Comparison of ENCODE assay signal across 4 worm cellular contexts in the genomic region with DNA sequence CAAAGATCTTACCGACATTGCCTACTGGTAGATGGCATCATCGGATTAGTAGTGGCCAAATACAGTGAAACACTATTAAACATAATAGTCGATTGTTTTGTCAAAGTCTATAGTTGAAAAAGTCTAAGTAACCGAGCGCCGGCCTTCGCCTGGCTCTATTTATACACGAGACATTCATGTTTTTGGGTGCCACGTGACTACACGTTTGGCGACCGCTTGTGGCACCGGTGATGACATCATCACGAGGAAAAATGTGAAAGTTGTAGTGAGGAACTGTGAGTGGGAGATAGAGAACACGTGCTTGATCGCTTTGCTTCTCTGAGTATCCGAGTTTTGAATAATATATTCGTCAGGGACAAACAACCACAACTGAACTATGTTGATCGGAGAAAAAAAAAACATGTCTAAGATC.
TF ChIP-seq lines count a peak whose summit lies in the region.

No protein-coding gene starts in this region.

TF ChIP-seq in whole organism, L1 larva, 84 proteins besides CTCF, POLR2A, EP300 and RAD21 (continued from another document and continues in another):
- TF ChIP-seq unc-62 (GFP tag; optimal IDR thresholded peaks at IDR 0.05; lab: Kevin White, UChicago) (no peak), unc-130 (tag; optimal IDR thresholded peaks at IDR 0.05; lab: Kevin White, UChicago) (peak; percentile 93), zip-4 (GFP tag; optimal IDR thresholded peaks at IDR 0.05; lab: Kevin White, UChicago) (peak; percentile 5), lin-39 (tag; optimal IDR thresholded peaks at IDR 0.05; lab: Kevin White, UChicago) (peak; percentile 13), efl-3 (GFP tag; optimal IDR thresholded peaks at IDR 0.05; lab: Kevin White, UChicago) (no peak), nhr-85 (tag; lab: Kevin White, UChicago) (peak; percentile 99), ceh-88 (GFP tag; IDR thresholded peaks at IDR 0.05; lab: Robert Waterston, UW) (no peak; the same call in 1 of the 2 replicates), irx-1 (tag; optimal IDR thresholded peaks at IDR 0.05; lab: Kevin White, UChicago) (peak; percentile 78), mef-2 (tag; optimal IDR thresholded peaks at IDR 0.05; lab: Kevin White, UChicago) (no peak), nhr-12 (tag; optimal IDR thresholded peaks at IDR 0.05; lab: Kevin White, UChicago) (no peak), C04F5.9 (tag; optimal IDR thresholded peaks at IDR 0.05; lab: Kevin White, UChicago) (peak; percentile 66), sup-37 (GFP tag; optimal IDR thresholded peaks at IDR 0.05; lab: Kevin White, UChicago) (no peak), mdl-1 (tag; optimal IDR thresholded peaks at IDR 0.05; lab: Kevin White, UChicago) (peak in 1 of 2 experiments; percentile 99), zag-1 (tag; optimal IDR thresholded peaks at IDR 0.05; lab: Kevin White, UChicago) (no peak), fkh-8 (tag; optimal IDR thresholded peaks at IDR 0.05; lab: Kevin White, UChicago) (no peak), aha-1 (tag; optimal IDR thresholded peaks at IDR 0.05; lab: Kevin White, UChicago) (no peak), hlh-4 (tag; optimal IDR thresholded peaks at IDR 0.05; lab: Kevin White, UChicago) (no peak), lin-14 (GFP tag; optimal IDR thresholded peaks at IDR 0.05; lab: Kevin White, UChicago) (peak; percentile 91), hlh-17 (GFP tag; optimal IDR thresholded peaks at IDR 0.05; lab: Kevin White, UChicago; ENCODE audit: borderline replicate concordance) (no peak), isw-1 (GFP tag; IDR thresholded peaks at IDR 0.05; lab: Robert Waterston, UW) (no peak), fkh-4 (tag; optimal IDR thresholded peaks at IDR 0.05; lab: Kevin White, UChicago; ENCODE audit: borderline replicate concordance) (no peak), F16B12.6 (tag; optimal IDR thresholded peaks at IDR 0.05; lab: Kevin White, UChicago) (no peak), ztf-11 (tag; optimal IDR thresholded peaks at IDR 0.05; lab: Kevin White, UChicago) (peak in 1 of 2 experiments; percentile 2), efl-1 (optimal IDR thresholded peaks at IDR 0.05; lab: Kevin White, UChicago) (peak; percentile 30 to 34), efl-1 (GFP tag; optimal IDR thresholded peaks at IDR 0.05 in 1 of 2; lab: Kevin White, UChicago) (peak; percentile 41 to 97), grh-1 (GFP tag; IDR thresholded peaks at IDR 0.05; lab: Robert Waterston, UW) (peak; percentile 79), nhr-76 (tag; optimal IDR thresholded peaks at IDR 0.05; lab: Kevin White, UChicago) (no peak), tlp-1 (tag; optimal IDR thresholded peaks at IDR 0.05; lab: Kevin White, UChicago) (no peak), alr-1 (tag; optimal IDR thresholded peaks at IDR 0.05; lab: Kevin White, UChicago; ENCODE audit: borderline replicate concordance) (no peak), nhr-20 (tag; optimal IDR thresholded peaks at IDR 0.05; lab: Kevin White, UChicago) (peak; percentile 98), xbp-1 (tag; optimal IDR thresholded peaks at IDR 0.05; lab: Kevin White, UChicago) (peak; percentile 78), hpl-2 (GFP tag; optimal IDR thresholded peaks at IDR 0.05; lab: Kevin White, UChicago) (peak; percentile 55)

TF ChIP-seq in whole organism, L2 larva, 48 proteins besides CTCF, POLR2A, EP300 and RAD21 (continued from another document):
- peak; percentile 89 for TF ChIP-seq F13H6.1 (tag; optimal IDR thresholded peaks at IDR 0.05; lab: Kevin White, UChicago)
- TF ChIP-seq blmp-1 (tag; optimal IDR thresholded peaks at IDR 0.05; lab: Kevin White, UChicago; ENCODE audit: insufficient read depth), result peak; percentile 95
- no peak for TF ChIP-seq mbf-1 (tag; optimal IDR thresholded peaks at IDR 0.05; lab: Kevin White, UChicago)
- TF ChIP-seq ZK546.5 (tag; optimal IDR thresholded peaks at IDR 0.05; lab: Kevin White, UChicago), result no peak
- peak; percentile 61 to 68 for TF ChIP-seq mdl-1 (tag; optimal IDR thresholded peaks at IDR 0.05; lab: Kevin White, UChicago)
- no peak for TF ChIP-seq lin-39 (tag; optimal IDR thresholded peaks at IDR 0.05; lab: Kevin White, UChicago)
- TF ChIP-seq unc-55 (GFP tag; optimal IDR thresholded peaks at IDR 0.05; lab: Kevin White, UChicago), result no peak
TF ChIP-seq in whole organism, L2 larva: peak in this region for 21.

TF ChIP-seq in whole organism, L4 larva, 104 proteins besides CTCF, POLR2A, EP300 and RAD21 (continued from another document):
- TF ChIP-seq F37D6.2 (tag; optimal IDR thresholded peaks at IDR 0.05; lab: Kevin White, UChicago) (no peak), snpc-1.2 (GFP tag; IDR thresholded peaks at IDR 0.05; lab: Robert Waterston, UW) (no peak), nhr-11 (tag; optimal IDR thresholded peaks at IDR 0.05; lab: Kevin White, UChicago) (peak; percentile 87), nhr-102 (tag; optimal IDR thresholded peaks at IDR 0.05; lab: Kevin White, UChicago) (peak; percentile 58), tra-1 (GFP tag; IDR thresholded peaks at IDR 0.05; lab: Robert Waterston, UW) (0 out of 2 replicates have a peak, but pooled peaks have one; percentile 30), lin-29 (GFP tag; IDR thresholded peaks at IDR 0.05; lab: Robert Waterston, UW) (peak; percentile 66; the same call in 1 of the 2 replicates), lin-1 (GFP tag; IDR thresholded peaks at IDR 0.05; lab: Robert Waterston, UW) (peak; percentile 65), T26A8.4 (GFP tag; IDR thresholded peaks at IDR 0.05; lab: Robert Waterston, UW) (peak; percentile 33; the same call in 1 of the 2 replicates), T20F7.1 (GFP tag; optimal IDR thresholded peaks at IDR 0.05; lab: Kevin White, UChicago) (peak; percentile 59), ZK337.2 (GFP tag; IDR thresholded peaks at IDR 0.05; lab: Robert Waterston, UW) (no peak)

TF ChIP-seq in whole organism, young adult, 124 proteins besides CTCF, POLR2A, EP300 and RAD21 (continued from another document):
- TF ChIP-seq let-526 (GFP tag; IDR thresholded peaks at IDR 0.05; lab: Robert Waterston, UW) (peak; percentile 67; the same call in 1 of the 2 replicates), pha-4 (tag; optimal IDR thresholded peaks at IDR 0.05; lab: Kevin White, UChicago) (no peak), mxl-1 (tag; optimal IDR thresholded peaks at IDR 0.05; lab: Kevin White, UChicago) (no peak), ceh-40 (GFP tag; IDR thresholded peaks at IDR 0.05; lab: Robert Waterston, UW) (no peak), ztf-26 (tag; optimal IDR thresholded peaks at IDR 0.05; lab: Kevin White, UChicago) (peak; percentile 42), ama-1 (optimal IDR thresholded peaks at IDR 0.05; lab: Kevin White, UChicago) (peak; percentile 69), ama-1 (GFP tag; optimal IDR thresholded peaks at IDR 0.05; lab: Kevin White, UChicago) (no peak), hlh-26 (GFP tag; conservative IDR thresholded peaks at IDR 0.05; lab: Robert Waterston, UW) (no peak), somi-1 (GFP tag; optimal IDR thresholded peaks at IDR 0.05; lab: Kevin White, UChicago) (peak; percentile 78), sea-2 (GFP tag; IDR thresholded peaks at IDR 0.05; lab: Robert Waterston, UW) (0 out of 2 replicates have a peak, but pooled peaks have one; percentile 38), dox-1 (GFP tag; IDR thresholded peaks at IDR 0.05; lab: Robert Waterston, UW) (no peak), hrde-1 (tag; optimal IDR thresholded peaks at IDR 0.05; lab: Kevin White, UChicago; ENCODE audit: borderline replicate concordance) (no peak), F37B4.10 (GFP tag; IDR thresholded peaks at IDR 0.05; lab: Robert Waterston, UW) (no peak), ets-4 (GFP tag; optimal IDR thresholded peaks at IDR 0.05; lab: Kevin White, UChicago) (no peak), egl-44 (GFP tag; IDR thresholded peaks at IDR 0.05; lab: Robert Waterston, UW) (peak; percentile 79), T26A5.8 (tag; optimal IDR thresholded peaks at IDR 0.05; lab: Kevin White, UChicago) (no peak), nfyb-1 (GFP tag; IDR thresholded peaks at IDR 0.05; lab: Robert Waterston, UW) (peak; percentile 70), unc-62 (GFP tag; optimal IDR thresholded peaks at IDR 0.05; lab: Kevin White, UChicago) (no peak), ztf-22 (GFP tag; optimal IDR thresholded peaks at IDR 0.05; lab: Kevin White, UChicago) (no peak), snpc-3.4 (tag; optimal IDR thresholded peaks at IDR 0.05; lab: Kevin White, UChicago) (no peak), F55B11.4 (tag; optimal IDR thresholded peaks at IDR 0.05; lab: Kevin White, UChicago; ENCODE audit: borderline replicate concordance, insufficient read depth) (no peak), ztf-3 (GFP tag; optimal IDR thresholded peaks at IDR 0.05; lab: Kevin White, UChicago) (no peak), ztf-6 (GFP tag; IDR thresholded peaks at IDR 0.05; lab: Robert Waterston, UW) (no peak), Y95B8A.8 (GFP tag; IDR thresholded peaks at IDR 0.05; lab: Robert Waterston, UW) (peak; percentile 60; the same call in 1 of the 2 replicates), tlf-1 (GFP tag; optimal IDR thresholded peaks at IDR 0.05; lab: Kevin White, UChicago) (peak; percentile 25), zim-3 (tag; optimal IDR thresholded peaks at IDR 0.05; lab: Kevin White, UChicago) (no peak), Y53G8AR.9 (GFP tag; conservative IDR thresholded peaks at IDR 0.05; lab: Robert Waterston, UW) (no peak), akir-1 (GFP tag; optimal IDR thresholded peaks at IDR 0.05; lab: Kevin White, UChicago) (no peak), ceh-100 (GFP tag; IDR thresholded peaks at IDR 0.05; lab: Robert Waterston, UW) (no peak), F23B12.7 (tag; optimal IDR thresholded peaks at IDR 0.05; lab: Kevin White, UChicago; ENCODE audit: insufficient read depth) (no peak), madf-3 (GFP tag; IDR thresholded peaks at IDR 0.05; lab: Robert Waterston, UW) (0 out of 2 replicates have a peak, but pooled peaks have one; percentile 10), cebp-1 (GFP tag; IDR thresholded peaks at IDR 0.05; lab: Robert Waterston, UW) (peak; percentile 58; the same call in 1 of the 2 replicates), cebp-1 (tag; optimal IDR thresholded peaks at IDR 0.05; lab: Kevin White, UChicago) (peak; percentile 79)
